Fruit fly (Drosophila melanogaster) whole organism, embryonic: ENCODE results near the gene CG31675.

Experiments used
- ATbp ChIP-seq: fragments of 200-800 bp; sonication (Bioruptor generic); optimal IDR thresholded peaks from 2 replicates; lab custom pipeline; 2017; ENCODE audit warnings: missing biosample characterization, mild to moderate bottlenecking, missing genetic modification characterization, missing genetic modification reagents
- CG10209 ChIP-seq: fragments of 200-800 bp; sonication (Bioruptor generic); optimal IDR thresholded peaks from 3 replicates; lab custom pipeline; 2017; ENCODE audit warnings: missing biosample characterization, mild to moderate bottlenecking, missing genetic modification characterization, missing genetic modification reagents
- CG10959 ChIP-seq: fragments of 200-800 bp; sonication (Bioruptor generic); IDR thresholded peaks from 2 replicates; pipeline ENCODE4 v1.3.6; 2022; ENCODE audit warnings: missing biosample characterization, missing genetic modification characterization
- CG11723 ChIP-seq: fragments of 200-800 bp; sonication (Bioruptor generic); optimal IDR thresholded peaks from 2 replicates; lab custom pipeline; 2017; ENCODE audit warnings: missing biosample characterization, mild to moderate bottlenecking, missing genetic modification characterization
- CG12104 ChIP-seq: fragments of 200-800 bp; sonication (Bioruptor generic); optimal IDR thresholded peaks from 3 replicates; lab custom pipeline; 2016; ENCODE audit warnings: missing biosample characterization, missing genetic modification characterization
- CG1529 ChIP-seq: fragments of 200-800 bp; sonication (Bioruptor generic); optimal IDR thresholded peaks from 3 replicates; lab custom pipeline; 2018; ENCODE audit warnings: missing biosample characterization, missing genetic modification characterization
- CG15601 ChIP-seq: fragments of 200-800 bp; sonication (Bioruptor generic); optimal IDR thresholded peaks from 3 replicates; lab custom pipeline; 2019; ENCODE audit warnings: missing biosample characterization, mild to moderate bottlenecking, missing genetic modification characterization, moderate library complexity
- CG1647 ChIP-seq: fragments of 200-800 bp; sonication (Bioruptor generic); optimal IDR thresholded peaks from 3 replicates; lab custom pipeline; 2016; ENCODE audit warnings: missing biosample characterization, missing genetic modification characterization
- CG17328 ChIP-seq: fragments of 200-800 bp; sonication (Bioruptor generic); IDR thresholded peaks from 2 replicates; pipeline ENCODE4 v1.3.6; 2022; ENCODE audit warnings: missing biosample characterization, missing genetic modification characterization
- CG17385 ChIP-seq: fragments of 200-800 bp; sonication (Bioruptor generic); optimal IDR thresholded peaks from 3 replicates; lab custom pipeline; 2018; ENCODE audit warnings: missing biosample characterization, mild to moderate bottlenecking, missing genetic modification characterization
- CG17912 ChIP-seq: fragments of 200-800 bp; sonication (Bioruptor generic); optimal IDR thresholded peaks from 2 replicates; lab custom pipeline; 2018; ENCODE audit warnings: missing biosample characterization, mild to moderate bottlenecking, missing genetic modification characterization
- CG18476 ChIP-seq: fragments of 200-800 bp; sonication (Bioruptor generic); optimal IDR thresholded peaks from 2 replicates; lab custom pipeline; 2016; ENCODE audit warnings: missing biosample characterization, mild to moderate bottlenecking, missing genetic modification characterization
- CG18599 ChIP-seq: fragments of 200-800 bp; sonication (Bioruptor generic); optimal IDR thresholded peaks from 3 replicates; lab custom pipeline; 2017; ENCODE audit warnings: missing biosample characterization, missing genetic modification characterization, mild to moderate bottlenecking, moderate library complexity, missing genetic modification reagents
- CG3163 ChIP-seq: fragments of 200-800 bp; sonication (Bioruptor generic); optimal IDR thresholded peaks from 3 replicates; lab custom pipeline; 2016; ENCODE audit warnings: missing biosample characterization, missing genetic modification characterization
- CG7839 ChIP-seq: fragments of 200-800 bp; sonication (Bioruptor generic); optimal IDR thresholded peaks from 3 replicates; lab custom pipeline; 2018; ENCODE audit warnings: missing biosample characterization, mild to moderate bottlenecking, missing genetic modification characterization, moderate library complexity
- CG8089 ChIP-seq: fragments of 200-800 bp; sonication (Bioruptor generic); optimal IDR thresholded peaks from 3 replicates; lab custom pipeline; 2016; ENCODE audit warnings: missing biosample characterization, missing genetic modification characterization
- CG9437 ChIP-seq: fragments of 200-800 bp; sonication (Bioruptor generic); optimal IDR thresholded peaks from 2 replicates; lab custom pipeline; 2018; ENCODE audit warnings: missing biosample characterization, mild to moderate bottlenecking, missing genetic modification characterization
- CTCF ChIP-seq: fragments of 200-800 bp; sonication (Bioruptor generic); optimal IDR thresholded peaks from 2 replicates; lab custom pipeline; 2017; ENCODE audit warnings: missing biosample characterization, mild to moderate bottlenecking, missing genetic modification characterization, moderate library complexity
- Camta ChIP-seq: fragments of 200-800 bp; sonication (Bioruptor generic); optimal IDR thresholded peaks from 2 replicates; lab custom pipeline; 2016; ENCODE audit warnings: missing biosample characterization, missing genetic modification characterization
- Chrac-16 ChIP-seq: fragments of 200-800 bp; sonication (Bioruptor generic); optimal IDR thresholded peaks from 3 replicates; lab custom pipeline; 2016; ENCODE audit warnings: missing biosample characterization, missing genetic modification characterization
- Dfd ChIP-seq, 2 experiments: fragments of >200 bp; optimal IDR thresholded peaks; 2 replicates each; lab custom pipeline; 2017; ENCODE audit warnings: missing biosample characterization in 2 of 2, missing genetic modification characterization in 2 of 2
- HLH54F ChIP-seq: fragments of 200-800 bp; sonication (Bioruptor generic); optimal IDR thresholded peaks from 3 replicates; lab custom pipeline; 2016; ENCODE audit warnings: missing biosample characterization, missing genetic modification characterization
- Lpt ChIP-seq: fragments of >200 bp; optimal IDR thresholded peaks from 2 replicates; lab custom pipeline; 2018; ENCODE audit warnings: missing biosample characterization, missing genetic modification characterization
- Meics ChIP-seq: fragments of 200-800 bp; sonication (Bioruptor generic); optimal IDR thresholded peaks from 2 replicates; lab custom pipeline; 2017; ENCODE audit warnings: missing biosample characterization, mild to moderate bottlenecking, missing genetic modification characterization
- Mes4 ChIP-seq: fragments of 200-800 bp; sonication (Bioruptor generic); optimal IDR thresholded peaks from 2 replicates; lab custom pipeline; 2016; ENCODE audit warnings: missing biosample characterization, missing genetic modification characterization
- Nf-YB ChIP-seq: fragments of 200-800 bp; sonication (Bioruptor generic); optimal IDR thresholded peaks from 3 replicates; lab custom pipeline; 2019; ENCODE audit warnings: missing biosample characterization, mild to moderate bottlenecking, missing genetic modification characterization, moderate library complexity
- Side ChIP-seq: fragments of 200-800 bp; sonication (Bioruptor generic); optimal IDR thresholded peaks from 2 replicates; lab custom pipeline; 2016; ENCODE audit warnings: missing biosample characterization, missing genetic modification characterization
- Xbp1 ChIP-seq: fragments of 200-800 bp; sonication (Bioruptor generic); optimal IDR thresholded peaks from 3 replicates; lab custom pipeline; 2016; ENCODE audit warnings: missing biosample characterization, mild to moderate bottlenecking, missing genetic modification characterization
- abd-A ChIP-seq: fragments of 200-800 bp; sonication (Bioruptor generic); optimal IDR thresholded peaks from 3 replicates; lab custom pipeline; 2019; ENCODE audit warnings: missing biosample characterization, mild to moderate bottlenecking, missing genetic modification characterization, moderate library complexity
- amos ChIP-seq: fragments of 200-800 bp; sonication (Bioruptor generic); IDR thresholded peaks from 2 replicates; pipeline ENCODE4 v1.3.6; 2022; ENCODE audit warnings: missing biosample characterization, missing genetic modification characterization; ENCODE audit not compliant: partially characterized antibody
- aop ChIP-seq: fragments of 200-800 bp; sonication (Bioruptor generic); IDR thresholded peaks from 2 replicates; pipeline ENCODE4 v1.3.6; 2022; ENCODE audit warnings: missing biosample characterization, missing genetic modification characterization
- ato ChIP-seq: fragments of 200-800 bp; sonication (Bioruptor generic); IDR thresholded peaks from 2 replicates; pipeline ENCODE4 v1.3.6; 2022; ENCODE audit warnings: missing biosample characterization, missing genetic modification characterization; ENCODE audit not compliant: partially characterized antibody
- br ChIP-seq: fragments of >200 bp; optimal IDR thresholded peaks from 2 replicates; lab custom pipeline; 2017
- dati ChIP-seq: fragments of 200-800 bp; sonication (Bioruptor generic); IDR thresholded peaks from 2 replicates; pipeline ENCODE4 v1.3.6; 2022; ENCODE audit warnings: missing biosample characterization, missing genetic modification characterization
- dpn ChIP-seq, 2 experiments: fragments of 200-800 bp; sonication (Bioruptor generic); optimal IDR thresholded peaks; 3 replicates each; lab custom pipeline; 2016; ENCODE audit warnings: missing biosample characterization in 2 of 2, missing genetic modification characterization in 2 of 2
- gce ChIP-seq: fragments of 200-800 bp; sonication (Bioruptor generic); IDR thresholded peaks from 3 replicates; pipeline ENCODE4 v1.3.6; 2022; ENCODE audit warnings: missing biosample characterization, missing genetic modification characterization
- gcm ChIP-seq: fragments of 200-800 bp; sonication (Bioruptor generic); optimal IDR thresholded peaks from 2 replicates; lab custom pipeline; 2019; ENCODE audit warnings: missing biosample characterization, mild to moderate bottlenecking, missing genetic modification characterization, moderate library complexity
- gsb ChIP-seq: fragments of 200-800 bp; sonication (Bioruptor generic); IDR thresholded peaks from 2 replicates; pipeline ENCODE4 v1.3.6; 2022; ENCODE audit warnings: missing biosample characterization, missing genetic modification characterization
- insv ChIP-seq, 2 experiments: fragments of 200-800 bp; sonication (Bioruptor generic); optimal IDR thresholded peaks; 3 replicates each; lab custom pipeline; 2016 to 2018; ENCODE audit warnings: missing biosample characterization in 2 of 2, missing genetic modification characterization in 2 of 2
- kni ChIP-seq: fragments of 200-800 bp; sonication (Bioruptor generic); optimal IDR thresholded peaks from 3 replicates; lab custom pipeline; 2017; ENCODE audit warnings: mild to moderate bottlenecking, missing biosample characterization, missing genetic modification reagents, missing genetic modification characterization
- lmd ChIP-seq: fragments of 200-800 bp; sonication (Bioruptor generic); IDR thresholded peaks from 2 replicates; pipeline ENCODE4 v1.3.6; 2022; ENCODE audit warnings: missing biosample characterization, missing genetic modification characterization
- nerfin-1 ChIP-seq: fragments of 200-800 bp; sonication (Bioruptor generic); optimal IDR thresholded peaks from 3 replicates; lab custom pipeline; 2019; ENCODE audit warnings: missing biosample characterization, mild to moderate bottlenecking, missing genetic modification characterization, moderate library complexity
- pb ChIP-seq: fragments of 200-800 bp; sonication (Bioruptor generic); optimal IDR thresholded peaks from 3 replicates; lab custom pipeline; 2016; ENCODE audit warnings: missing biosample characterization, missing genetic modification characterization
- pzg ChIP-seq: fragments of 200-800 bp; sonication (Bioruptor generic); optimal IDR thresholded peaks from 3 replicates; lab custom pipeline; 2018; ENCODE audit warnings: missing biosample characterization, mild to moderate bottlenecking, missing genetic modification characterization, moderate library complexity
- sob ChIP-seq: fragments of 200-800 bp; sonication (Bioruptor generic); IDR thresholded peaks from 2 replicates; pipeline ENCODE4 v1.3.6; 2022; ENCODE audit warnings: missing biosample characterization, missing genetic modification characterization
- sug ChIP-seq: fragments of 200-800 bp; optimal IDR thresholded peaks from 2 replicates; lab custom pipeline; 2019; ENCODE audit warnings: missing biosample characterization, mild to moderate bottlenecking, missing genetic modification characterization, moderate library complexity
- toy ChIP-seq: fragments of 200-800 bp; sonication (Bioruptor generic); IDR thresholded peaks from 2 replicates; pipeline ENCODE4 v1.3.6; 2022; ENCODE audit warnings: missing biosample characterization, missing genetic modification characterization
- twi ChIP-seq: fragments of 200-800 bp; optimal IDR thresholded peaks from 2 replicates; lab custom pipeline; 2019; ENCODE audit warnings: missing biosample characterization, mild to moderate bottlenecking, missing genetic modification characterization, moderate library complexity
- vfl ChIP-seq: fragments of 200-800 bp; sonication (Bioruptor generic); optimal IDR thresholded peaks from 2 replicates; lab custom pipeline; 2016; ENCODE audit warnings: missing biosample characterization, missing genetic modification characterization
- wek ChIP-seq: fragments of 200-800 bp; sonication (Bioruptor generic); optimal IDR thresholded peaks from 3 replicates; lab custom pipeline; 2018; ENCODE audit warnings: missing biosample characterization, mild to moderate bottlenecking, missing genetic modification characterization, moderate library complexity

CG31675 gene

dm6 chr2L:20917235-20918055 is 49.9 kb downstream of the CG31675 start (continued):
- TF ChIP-seq ato (GFP tag; lab: Robert Waterston, UW) (no peak), Side (GFP tag; lab: Kevin White, UChicago) (no peak), CG1529 (GFP tag; lab: Kevin White, UChicago) (peak; percentile 3), sug (tag; lab: Kevin White, UChicago) (peak; percentile 36), br (lab: Kevin White, UChicago) (no peak), twi (tag; lab: Kevin White, UChicago) (peak; percentile 27), CG8089 (GFP tag; lab: Kevin White, UChicago) (no peak), pb (GFP tag; lab: Kevin White, UChicago) (no peak), gce (GFP tag; lab: Robert Waterston, UW) (0 out of 3 replicates have a peak, but pooled peaks have one; percentile 71), pzg (GFP tag; lab: Kevin White, UChicago) (no peak), gsb (GFP tag; lab: Robert Waterston, UW) (peak; percentile 88), ATbp (peak; percentile 42), CG3163 (GFP tag; lab: Kevin White, UChicago) (no peak), CG17328 (GFP tag; lab: Robert Waterston, UW) (peak; percentile 62), Chrac-16 (peak; percentile 46), insv (GFP tag; optimal IDR thresholded peaks at IDR 0.05; lab: Kevin White, UChicago) (no peak), Nf-YB (peak; percentile 64), CG1647 (no peak), CTCF (GFP tag; lab: Kevin White, UChicago) (peak; percentile 58), kni (GFP tag; lab: Kevin White, UChicago) (peak; percentile 26), wek (GFP tag; lab: Kevin White, UChicago) (no peak), lmd (GFP tag; lab: Robert Waterston, UW) (peak; percentile 70), CG15601 (tag; lab: Kevin White, UChicago) (peak; percentile 60), CG10209 (GFP tag; lab: Kevin White, UChicago) (peak; percentile 65), CG17385 (GFP tag; lab: Kevin White, UChicago) (peak; percentile 54), abd-A (tag; lab: Kevin White, UChicago) (peak; percentile 39), dati (GFP tag; lab: Robert Waterston, UW) (peak; percentile 76; the same call in 1 of the 2 replicates), Camta (GFP tag; lab: Kevin White, UChicago) (no peak), Meics (GFP tag; lab: Kevin White, UChicago) (peak; percentile 97), CG11723 (GFP tag; lab: Kevin White, UChicago) (peak; percentile 17), toy (GFP tag; lab: Robert Waterston, UW) (peak; percentile 80), CG12104 (peak; percentile 51), Dfd (GFP tag; optimal IDR thresholded peaks at IDR 0.05; lab: Kevin White, UChicago) (peak in 1 of 2 experiments; percentile 22), CG9437 (peak; percentile 85), dpn (GFP tag; optimal IDR thresholded peaks at IDR 0.05; lab: Kevin White, UChicago) (peak in 1 of 2 experiments; percentile 57), nerfin-1 (tag; lab: Kevin White, UChicago) (peak; percentile 87), HLH54F (peak; percentile 44), CG18599 (GFP tag; lab: Kevin White, UChicago) (peak; percentile 95), amos (GFP tag; lab: Robert Waterston, UW) (peak; percentile 24; the same call in 1 of the 2 replicates), gcm (GFP tag; lab: Kevin White, UChicago) (peak; percentile 44), CG18476 (peak; percentile 69), vfl (GFP tag; lab: Kevin White, UChicago) (peak; percentile 51), Mes4 (GFP tag; lab: Kevin White, UChicago) (no peak), CG10959 (peak; percentile 37), sob (no peak), Lpt (GFP tag; lab: Kevin White, UChicago) (no peak), CG7839 (peak; percentile 86), aop (GFP tag; lab: Robert Waterston, UW) (no peak), CG17912 (GFP tag; lab: Kevin White, UChicago) (no peak), Xbp1 (GFP tag; lab: Kevin White, UChicago) (peak; percentile 25)
